Worm (Caenorhabditis elegans): Measurements from ENCODE around the gene dhcr-24.

Gene dhcr-24

ce11 chrX:2551450-2551849 lies 12.5 kb downstream of the dhcr-24 start:
- TF ChIP-seq snpc-4 (tag; optimal IDR thresholded peaks at IDR 0.05) (peak; percentile 16), nhr-77 (tag; optimal IDR thresholded peaks at IDR 0.05) (no peak)

ce11 chrX:2550665-2551064 lies 13.3 kb downstream of the dhcr-24 start:
- no peak for TF ChIP-seq zag-1 (tag; optimal IDR thresholded peaks at IDR 0.05)
- TF ChIP-seq nhr-28 (tag; optimal IDR thresholded peaks at IDR 0.05) = no peak
- TF ChIP-seq ceh-82 (tag; optimal IDR thresholded peaks at IDR 0.05) = no peak
- no peak for TF ChIP-seq hmg-11 (tag; optimal IDR thresholded peaks at IDR 0.05)
- no peak for TF ChIP-seq elt-3 (tag; optimal IDR thresholded peaks at IDR 0.05)
- no peak for TF ChIP-seq ama-1 (optimal IDR thresholded peaks at IDR 0.05)
- no peak for TF ChIP-seq R02D3.7 (tag; optimal IDR thresholded peaks at IDR 0.05)
- TF ChIP-seq aly-2 (tag; optimal IDR thresholded peaks at IDR 0.05) = no peak
- no peak for TF ChIP-seq pha-4 (tag; optimal IDR thresholded peaks at IDR 0.05)
- no peak for TF ChIP-seq ztf-11 (tag; optimal IDR thresholded peaks at IDR 0.05)
- no peak for TF ChIP-seq nhr-23 (tag; optimal IDR thresholded peaks at IDR 0.05)
- TF ChIP-seq lin-15B (tag; optimal IDR thresholded peaks at IDR 0.05) = no peak
- TF ChIP-seq nhr-12 (tag; optimal IDR thresholded peaks at IDR 0.05) = no peak
- TF ChIP-seq jun-1 (tag; optimal IDR thresholded peaks at IDR 0.05) = no peak
- TF ChIP-seq daf-12 (tag; optimal IDR thresholded peaks at IDR 0.05) = no peak

- no peak for TF ChIP-seq elt-1 (tag; optimal IDR thresholded peaks at IDR 0.05)
- no peak for TF ChIP-seq fkh-2 (tag; optimal IDR thresholded peaks at IDR 0.05)
- no peak for TF ChIP-seq aly-2 (tag; optimal IDR thresholded peaks at IDR 0.05)
- peak; percentile 38 for TF ChIP-seq pqm-1 (tag; optimal IDR thresholded peaks at IDR 0.05)
- peak; percentile 58 for TF ChIP-seq elt-2 (tag; optimal IDR thresholded peaks at IDR 0.05)
- peak; percentile 33 for TF ChIP-seq skn-1 (tag; optimal IDR thresholded peaks at IDR 0.05)
- peak; percentile 43 for TF ChIP-seq tbx-2 (tag; optimal IDR thresholded peaks at IDR 0.05)
- peak; percentile 70 for TF ChIP-seq pha-4 (tag; optimal IDR thresholded peaks at IDR 0.05)
- TF ChIP-seq mdl-1 (tag; optimal IDR thresholded peaks at IDR 0.05) = no peak
- no peak for TF ChIP-seq unc-62 (GFP tag; optimal IDR thresholded peaks at IDR 0.05)
- peak; percentile 62 for TF ChIP-seq fos-1 (tag; optimal IDR thresholded peaks at IDR 0.05)
- no peak for TF ChIP-seq daf-12 (tag; optimal IDR thresholded peaks at IDR 0.05)
- peak; percentile 37 for TF ChIP-seq nhr-43 (tag; optimal IDR thresholded peaks at IDR 0.05; ENCODE audit: poor library complexity, severe bottlenecking)
- TF ChIP-seq ztf-4 (tag; optimal IDR thresholded peaks at IDR 0.05) = no peak
- TF ChIP-seq lsy-12 (tag; optimal IDR thresholded peaks at IDR 0.05) = peak; percentile 44
- peak; percentile 78 for TF ChIP-seq hmg-11 (tag; optimal IDR thresholded peaks at IDR 0.05)
- TF ChIP-seq egl-5 (tag; optimal IDR thresholded peaks at IDR 0.05) = no peak
- TF ChIP-seq R02D3.7 (tag; optimal IDR thresholded peaks at IDR 0.05) = no peak
- peak; percentile 66 for TF ChIP-seq nfya-1 (tag; optimal IDR thresholded peaks at IDR 0.05; ENCODE audit: insufficient read depth)
- TF ChIP-seq snpc-4 (tag; optimal IDR thresholded peaks at IDR 0.05) = peak; percentile 13
- no peak for TF ChIP-seq nhr-23 (tag; optimal IDR thresholded peaks at IDR 0.05)
- TF ChIP-seq fkh-10 (GFP tag; optimal IDR thresholded peaks at IDR 0.05) = no peak
- no peak for TF ChIP-seq ceh-16 (tag; optimal IDR thresholded peaks at IDR 0.05)
- no peak for TF ChIP-seq mml-1 (tag; optimal IDR thresholded peaks at IDR 0.05)
- peak; percentile 51 for TF ChIP-seq egl-27 (tag; optimal IDR thresholded peaks at IDR 0.05)
- no peak for TF ChIP-seq zag-1 (tag; optimal IDR thresholded peaks at IDR 0.05)
- peak; percentile 18 for TF ChIP-seq lin-15B (tag; optimal IDR thresholded peaks at IDR 0.05)
- TF ChIP-seq sea-2 (GFP tag; optimal IDR thresholded peaks at IDR 0.05) = no peak
- TF ChIP-seq nhr-28 (tag; optimal IDR thresholded peaks at IDR 0.05) = no peak
- TF ChIP-seq nhr-77 (tag; optimal IDR thresholded peaks at IDR 0.05) = no peak
- TF ChIP-seq elt-3 (tag; optimal IDR thresholded peaks at IDR 0.05) = no peak
- peak; percentile 39 for TF ChIP-seq jun-1 (tag; optimal IDR thresholded peaks at IDR 0.05)
- peak; percentile 30 for TF ChIP-seq lin-39 (tag; optimal IDR thresholded peaks at IDR 0.05)
- TF ChIP-seq eor-1 (tag; optimal IDR thresholded peaks at IDR 0.05) = no peak
- no peak for TF ChIP-seq nhr-12 (tag; optimal IDR thresholded peaks at IDR 0.05)
- peak; percentile 39 for TF ChIP-seq nhr-25 (tag; optimal IDR thresholded peaks at IDR 0.05)
- TF ChIP-seq nhr-237 (tag; optimal IDR thresholded peaks at IDR 0.05) = no peak
Observed at ce11 chrX:2549322-2549721, 14.6 kb downstream of the dhcr-24 start.
